Fruit fly (Drosophila melanogaster): ENCODE measurements around the gene CG13926.

Gene CG13926

DNA sequence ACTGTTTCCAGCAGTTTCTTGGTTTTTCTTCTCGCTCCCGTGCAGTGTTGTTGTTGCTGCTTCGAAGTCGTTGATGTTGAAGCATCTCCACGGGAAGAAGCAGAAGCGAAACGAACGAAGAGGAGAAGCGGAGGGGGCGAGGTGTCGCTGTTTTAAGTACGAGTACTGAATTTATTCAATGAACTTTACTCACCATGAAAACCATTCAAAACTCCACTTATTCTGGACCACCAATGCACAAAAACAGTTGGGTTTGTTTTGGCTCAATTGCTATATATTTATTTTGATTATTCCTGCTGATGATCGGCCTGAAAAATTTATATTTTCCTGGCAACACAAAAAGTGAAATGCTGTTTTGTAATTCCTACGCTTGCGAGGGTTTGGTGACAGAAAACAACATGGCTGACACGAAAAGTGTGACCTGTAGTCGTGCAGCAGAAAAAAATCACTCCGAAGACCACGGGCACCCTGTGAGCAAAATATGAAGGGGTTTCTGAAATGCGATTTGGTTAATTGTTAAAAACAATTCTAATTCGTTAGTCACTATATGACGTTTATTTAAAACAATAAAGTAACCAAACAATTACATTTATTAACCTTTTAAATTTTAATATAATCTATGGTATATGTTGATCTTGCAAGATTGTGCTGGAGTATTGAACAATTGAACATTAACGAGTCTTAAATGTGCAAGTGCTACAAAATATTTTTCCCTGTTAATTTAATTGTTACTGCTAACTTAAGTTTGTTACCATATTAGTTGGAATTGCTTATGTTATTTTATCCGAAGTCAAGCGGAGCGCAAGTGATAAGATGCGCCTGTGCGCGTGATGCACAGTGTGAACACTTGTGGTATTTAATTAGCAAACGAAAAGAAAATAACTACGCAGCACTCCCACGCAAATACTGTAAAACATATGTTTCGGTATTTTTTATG, 49.5 kb downstream of the CG13926 start, which contains the start of gene CG7879 (continued):
- TF ChIP-seq CG17912 (GFP tag; optimal IDR thresholded peaks at IDR 0.05), result no peak
- TF ChIP-seq rib (GFP tag; IDR thresholded peaks at IDR 0.05), result no peak
- TF ChIP-seq Ptx1 (GFP tag; IDR thresholded peaks at IDR 0.05), result no peak; the same call in 1 of the 2 replicates
- no peak for TF ChIP-seq E2f2 (GFP tag; IDR thresholded peaks at IDR 0.05)
- no peak for TF ChIP-seq trh (GFP tag; optimal IDR thresholded peaks at IDR 0.05)
- no peak for TF ChIP-seq wor (GFP tag; IDR thresholded peaks at IDR 0.05)
- peak; percentile 72 for TF ChIP-seq Med (GFP tag)
- no peak for TF ChIP-seq CG3065 (GFP tag; optimal IDR thresholded peaks at IDR 0.05)
- no peak for TF ChIP-seq Dip2 (GFP tag; IDR thresholded peaks at IDR 0.05)
- no peak for TF ChIP-seq CG2116 (GFP tag; optimal IDR thresholded peaks at IDR 0.05)
- TF ChIP-seq Hr3 (GFP tag; optimal IDR thresholded peaks at IDR 0.05), result peak; percentile 16
- TF ChIP-seq CG7928 (GFP tag; optimal IDR thresholded peaks at IDR 0.05), result no peak
- no peak for TF ChIP-seq Optix (GFP tag; IDR thresholded peaks at IDR 0.05)
- no peak for TF ChIP-seq esg (GFP tag; conservative IDR thresholded peaks at IDR 0.05)
- TF ChIP-seq CG8290 (GFP tag; optimal IDR thresholded peaks at IDR 0.05), result no peak
- no peak for TF ChIP-seq CG8290 (tag; optimal IDR thresholded peaks at IDR 0.05)
- TF ChIP-seq chn (GFP tag; optimal IDR thresholded peaks at IDR 0.05), result no peak
- TF ChIP-seq CG18764 (GFP tag; optimal IDR thresholded peaks at IDR 0.05), result no peak
- TF ChIP-seq al (GFP tag; IDR thresholded peaks at IDR 0.05), result 0 out of 2 replicates have a peak, but pooled peaks have one; percentile 28
- TF ChIP-seq insv (GFP tag; optimal IDR thresholded peaks at IDR 0.05), result no peak
- TF ChIP-seq Sin3A (optimal IDR thresholded peaks at IDR 0.05), result peak; percentile 62
- TF ChIP-seq h (optimal IDR thresholded peaks at IDR 0.05), result no peak
- peak; percentile 33; the same call in 1 of the 3 replicates for TF ChIP-seq ken (GFP tag; IDR thresholded peaks at IDR 0.05)
- TF ChIP-seq Dref (GFP tag; IDR thresholded peaks at IDR 0.05), result no peak
- peak; percentile 51 for TF ChIP-seq CG9727 (GFP tag; optimal IDR thresholded peaks at IDR 0.05)
- TF ChIP-seq lmd (GFP tag; IDR thresholded peaks at IDR 0.05), result peak; percentile 33; the same call in 1 of the 2 replicates
- TF ChIP-seq wdn (GFP tag; IDR thresholded peaks at IDR 0.05), result no peak
- TF ChIP-seq CG1024 (GFP tag; IDR thresholded peaks at IDR 0.05), result peak; percentile 20; the same call in 1 of the 2 replicates
- TF ChIP-seq fu2 (GFP tag; optimal IDR thresholded peaks at IDR 0.05), result no peak
- TF ChIP-seq CG14965 (GFP tag; optimal IDR thresholded peaks at IDR 0.05; ENCODE audit: borderline replicate concordance), result no peak
- no peak for TF ChIP-seq CG12104 (GFP tag; optimal IDR thresholded peaks at IDR 0.05)
- 0 out of 3 replicates have a peak, but pooled peaks have one; percentile 35 for TF ChIP-seq CG6791 (GFP tag; IDR thresholded peaks at IDR 0.05; ENCODE audit: partially characterized antibody)
- TF ChIP-seq Abd-B (GFP tag; optimal IDR thresholded peaks at IDR 0.05), result no peak
- TF ChIP-seq CG15011 (GFP tag; optimal IDR thresholded peaks at IDR 0.05), result no peak
- TF ChIP-seq CG9817 (tag; optimal IDR thresholded peaks at IDR 0.05), result peak; percentile 25
- no peak for TF ChIP-seq D19B (GFP tag; optimal IDR thresholded peaks at IDR 0.05)
- TF ChIP-seq caup (GFP tag; optimal IDR thresholded peaks at IDR 0.05; ENCODE audit: severe bottlenecking), result peak; percentile 45
- TF ChIP-seq pzg (GFP tag; optimal IDR thresholded peaks at IDR 0.05), result peak; percentile 56
- peak; percentile 43 for TF ChIP-seq BEAF-32 (GFP tag; optimal IDR thresholded peaks at IDR 0.05)
- TF ChIP-seq Asciz (GFP tag; optimal IDR thresholded peaks at IDR 0.05), result no peak
- TF ChIP-seq Atf-2 (GFP tag; optimal IDR thresholded peaks at IDR 0.05), result no peak
- TF ChIP-seq Sox102F (GFP tag; optimal IDR thresholded peaks at IDR 0.05), result no peak
- TF ChIP-seq gsb-n (tag; optimal IDR thresholded peaks at IDR 0.05), result no peak
- TF ChIP-seq CG12391 (tag; optimal IDR thresholded peaks at IDR 0.05), result peak; percentile 54
- TF ChIP-seq sr (GFP tag; IDR thresholded peaks at IDR 0.05), result peak; percentile 91
- TF ChIP-seq Myb (GFP tag; optimal IDR thresholded peaks at IDR 0.05), result no peak
- TF ChIP-seq CG30403 (GFP tag; optimal IDR thresholded peaks at IDR 0.05), result peak; percentile 68
- TF ChIP-seq CG3838 (GFP tag; optimal IDR thresholded peaks at IDR 0.05), result no peak
- TF ChIP-seq CG6689 (GFP tag; IDR thresholded peaks at IDR 0.05), result 0 out of 2 replicates have a peak, but pooled peaks have one; percentile 23
- peak; percentile 20 for TF ChIP-seq CG17829 (tag; optimal IDR thresholded peaks at IDR 0.05)
